Fruit fly (Drosophila melanogaster) Kc167 (cell line): Measurements from ENCODE around the gene CG16758.

Experiments
- Myc ChIP-seq: fragments of >200 bp; optimal IDR thresholded peaks from 2 replicates; lab custom pipeline; 2017; ENCODE audit warnings: missing external identifiers
- Sin3A ChIP-seq: fragments of >200 bp; optimal IDR thresholded peaks from 2 replicates; lab custom pipeline; 2018; ENCODE audit warnings: missing external identifiers
- h ChIP-seq: fragments of >200 bp; optimal IDR thresholded peaks from 3 replicates; lab custom pipeline; 2018; ENCODE audit warnings: missing external identifiers
- psq ChIP-seq: fragments of >200 bp; optimal IDR thresholded peaks from 2 replicates; lab custom pipeline; 2017; ENCODE audit warnings: missing external identifiers

- no peak for TF ChIP-seq Myc (lab: Kevin White, UChicago)
- no peak for TF ChIP-seq psq (lab: Kevin White, UChicago)
- no peak for TF ChIP-seq Sin3A
- TF ChIP-seq h (lab: Kevin White, UChicago): no peak
These were observed 45.5 kb upstream of the CG16758 start for dm6 chr3L:2548932-2549331.
